In genomic region chr3R:30386759-30387437, dm6 we compare ENCODE assay signal across 4 fruit fly cellular contexts.
TF ChIP-seq lines count a peak whose summit lies in the region.

No protein-coding gene starts in this region.

TF ChIP-seq in whole organism, adult, 20 proteins besides CTCF, POLR2A, EP300 and RAD21 (continued from another document):
- TF ChIP-seq CG5204 (GFP tag; optimal IDR thresholded peaks at IDR 0.05; lab: Kevin White, UChicago) = no peak
- TF ChIP-seq CG7045 (GFP tag; optimal IDR thresholded peaks at IDR 0.05; lab: Kevin White, UChicago) = no peak

TF ChIP-seq in whole organism, embryonic, 481 proteins besides CTCF, POLR2A, EP300 and RAD21 (continued from another document and continues in another):
- TF ChIP-seq CG15514 (GFP tag; optimal IDR thresholded peaks at IDR 0.05; lab: Kevin White, UChicago) (peak; percentile 15), CG6854 (GFP tag; optimal IDR thresholded peaks at IDR 0.05; lab: Kevin White, UChicago) (peak; percentile 23), CG33557 (GFP tag; optimal IDR thresholded peaks at IDR 0.05; lab: Kevin White, UChicago) (no peak), HmgD (GFP tag; optimal IDR thresholded peaks at IDR 0.05; lab: Kevin White, UChicago) (no peak), Nf-YC (tag; optimal IDR thresholded peaks at IDR 0.05; lab: Kevin White, UChicago) (peak; percentile 12), sd (tag; optimal IDR thresholded peaks at IDR 0.05; lab: Kevin White, UChicago) (peak; percentile 27), Scr (GFP tag; IDR thresholded peaks at IDR 0.05; lab: Robert Waterston, UW; ENCODE audit: partially characterized antibody) (no peak), Pdp1 (GFP tag; optimal IDR thresholded peaks at IDR 0.05; lab: Kevin White, UChicago) (peak in 1 of 2 experiments; percentile 71), gsb-n (tag; optimal IDR thresholded peaks at IDR 0.05; lab: Kevin White, UChicago) (no peak), nerfin-1 (tag; optimal IDR thresholded peaks at IDR 0.05; lab: Kevin White, UChicago) (peak; percentile 52), Fer1 (GFP tag; optimal IDR thresholded peaks at IDR 0.05; lab: Kevin White, UChicago) (peak; percentile 30), vvl (GFP tag; IDR thresholded peaks at IDR 0.05; lab: Robert Waterston, UW) (peak; percentile 87), Dbx (GFP tag; IDR thresholded peaks at IDR 0.05; lab: Robert Waterston, UW) (peak; percentile 39; the same call in 1 of the 3 replicates), Rfx (GFP tag; IDR thresholded peaks at IDR 0.05; lab: Robert Waterston, UW) (peak; percentile 66), Hr78 (GFP tag; optimal IDR thresholded peaks at IDR 0.05; lab: Kevin White, UChicago) (peak in 1 of 2 experiments; percentile 5), aop (GFP tag; IDR thresholded peaks at IDR 0.05; lab: Robert Waterston, UW) (0 out of 2 replicates have a peak, but pooled peaks have one; percentile 28), Blimp-1 (GFP tag; optimal IDR thresholded peaks at IDR 0.05; lab: Kevin White, UChicago) (peak; percentile 89), sna (GFP tag; IDR thresholded peaks at IDR 0.05; lab: Robert Waterston, UW; ENCODE audit: partially characterized antibody) (peak; percentile 40; the same call in 1 of the 2 replicates), oc (tag; optimal IDR thresholded peaks at IDR 0.05; lab: Kevin White, UChicago) (peak; percentile 27), CG34224 (GFP tag; IDR thresholded peaks at IDR 0.05; lab: Robert Waterston, UW; ENCODE audit: partially characterized antibody) (0 out of 3 replicates have a peak, but pooled peaks have one; percentile 24), CG10462 (GFP tag; optimal IDR thresholded peaks at IDR 0.05; lab: Kevin White, UChicago) (peak; percentile 75), CG8924 (tag; optimal IDR thresholded peaks at IDR 0.05; lab: Kevin White, UChicago) (peak; percentile 0), CG31441 (GFP tag; IDR thresholded peaks at IDR 0.05; lab: Robert Waterston, UW) (no peak), Dll (GFP tag; IDR thresholded peaks at IDR 0.05; lab: Robert Waterston, UW; ENCODE audit: partially characterized antibody) (peak; percentile 54; the same call in 1 of the 4 replicates), CG2199 (GFP tag; IDR thresholded peaks at IDR 0.05; lab: Robert Waterston, UW) (peak; percentile 67; the same call in 2 of the 3 replicates), CG8290 (GFP tag; optimal IDR thresholded peaks at IDR 0.05; lab: Kevin White, UChicago) (no peak), CG8290 (tag; optimal IDR thresholded peaks at IDR 0.05; lab: Kevin White, UChicago) (peak in 1 of 2 experiments; percentile 26), hbn (GFP tag; IDR thresholded peaks at IDR 0.05; lab: Robert Waterston, UW; ENCODE audit: partially characterized antibody) (0 out of 2 replicates have a peak, but pooled peaks have one; percentile 29), Med (GFP tag; lab: Kevin White, UChicago) (peak; percentile 61), CG16779 (GFP tag; IDR thresholded peaks at IDR 0.05; lab: Robert Waterston, UW) (no peak), CG15479 (GFP tag; optimal IDR thresholded peaks at IDR 0.05; lab: Kevin White, UChicago) (peak; percentile 82), CG13287 (GFP tag; IDR thresholded peaks at IDR 0.05; lab: Robert Waterston, UW; ENCODE audit: partially characterized antibody) (peak; percentile 20; the same call in 1 of the 2 replicates), mirr (GFP tag; optimal IDR thresholded peaks at IDR 0.05; lab: Kevin White, UChicago) (peak; percentile 13), nom (GFP tag; optimal IDR thresholded peaks at IDR 0.05; lab: Kevin White, UChicago) (peak; percentile 57), CoRest (tag; optimal IDR thresholded peaks at IDR 0.05; lab: Kevin White, UChicago) (peak; percentile 0), Trl (optimal IDR thresholded peaks at IDR 0.05; lab: Kevin White, UChicago) (peak; percentile 88 to 90), Trl (GFP tag; optimal IDR thresholded peaks at IDR 0.05; lab: Kevin White, UChicago) (no peak), Myb (GFP tag; optimal IDR thresholded peaks at IDR 0.05; lab: Kevin White, UChicago) (no peak), dm (GFP tag; optimal IDR thresholded peaks at IDR 0.05; lab: Kevin White, UChicago) (peak; percentile 12)

TF ChIP-seq in whole organism, prepupa, 60 proteins besides CTCF, POLR2A, EP300 and RAD21 (continued from another document):
- TF ChIP-seq Smox (GFP tag; optimal IDR thresholded peaks at IDR 0.05; lab: Kevin White, UChicago) (no peak), cyc (GFP tag; optimal IDR thresholded peaks at IDR 0.05; lab: Kevin White, UChicago) (no peak), eg (GFP tag; IDR thresholded peaks at IDR 0.05; lab: Robert Waterston, UW) (peak; percentile 51; the same call in 1 of the 3 replicates), CG8319 (GFP tag; optimal IDR thresholded peaks at IDR 0.05; lab: Kevin White, UChicago) (no peak), CG6854 (GFP tag; optimal IDR thresholded peaks at IDR 0.05; lab: Kevin White, UChicago) (peak; percentile 18), CG11762 (GFP tag; optimal IDR thresholded peaks at IDR 0.05; lab: Kevin White, UChicago; ENCODE audit: insufficient read depth) (no peak), Hr38 (GFP tag; optimal IDR thresholded peaks at IDR 0.05; lab: Kevin White, UChicago) (no peak), Sox14 (GFP tag; optimal IDR thresholded peaks at IDR 0.05; lab: Kevin White, UChicago) (no peak), CG3919 (GFP tag; optimal IDR thresholded peaks at IDR 0.05; lab: Kevin White, UChicago) (peak; percentile 43), CG34406 (GFP tag; optimal IDR thresholded peaks at IDR 0.05; lab: Kevin White, UChicago) (no peak), achi (GFP tag; optimal IDR thresholded peaks at IDR 0.05; lab: Kevin White, UChicago) (no peak), Eip78C (GFP tag; lab: Kevin White, UChicago) (peak; percentile 77), dac (GFP tag; optimal IDR thresholded peaks at IDR 0.05; lab: Kevin White, UChicago) (no peak), topi (GFP tag; optimal IDR thresholded peaks at IDR 0.05; lab: Kevin White, UChicago) (peak; percentile 30), CG32006 (GFP tag; optimal IDR thresholded peaks at IDR 0.05; lab: Kevin White, UChicago) (no peak), fd59A (GFP tag; optimal IDR thresholded peaks at IDR 0.05; lab: Kevin White, UChicago) (no peak), CG6276 (GFP tag; optimal IDR thresholded peaks at IDR 0.05; lab: Kevin White, UChicago) (peak; percentile 0), Hr39 (GFP tag; optimal IDR thresholded peaks at IDR 0.05; lab: Kevin White, UChicago) (no peak), pdm3 (GFP tag; optimal IDR thresholded peaks at IDR 0.05; lab: Kevin White, UChicago) (peak; percentile 2), CG8632 (GFP tag; optimal IDR thresholded peaks at IDR 0.05; lab: Kevin White, UChicago) (no peak), Hr4 (GFP tag; optimal IDR thresholded peaks at IDR 0.05; lab: Kevin White, UChicago) (peak; percentile 3), CG7368 (GFP tag; optimal IDR thresholded peaks at IDR 0.05; lab: Kevin White, UChicago) (no peak), spab (GFP tag; optimal IDR thresholded peaks at IDR 0.05; lab: Kevin White, UChicago) (no peak), Ets21C (GFP tag; optimal IDR thresholded peaks at IDR 0.05; lab: Kevin White, UChicago) (no peak), CG1621 (tag; optimal IDR thresholded peaks at IDR 0.05; lab: Kevin White, UChicago) (no peak), esn (GFP tag; optimal IDR thresholded peaks at IDR 0.05; lab: Kevin White, UChicago) (no peak), CG6792 (GFP tag; optimal IDR thresholded peaks at IDR 0.05; lab: Kevin White, UChicago) (no peak), ss (GFP tag; optimal IDR thresholded peaks at IDR 0.05; lab: Kevin White, UChicago) (peak; percentile 28 to 52), Ets96B (tag; optimal IDR thresholded peaks at IDR 0.05; lab: Kevin White, UChicago) (no peak), Gug (GFP tag; IDR thresholded peaks at IDR 0.05; lab: Robert Waterston, UW) (no peak), Lpt (GFP tag; optimal IDR thresholded peaks at IDR 0.05; lab: Kevin White, UChicago) (no peak), dsx (GFP tag; optimal IDR thresholded peaks at IDR 0.05; lab: Kevin White, UChicago; ENCODE audit: poor library complexity, severe bottlenecking) (peak; percentile 46), Sox15 (GFP tag; optimal IDR thresholded peaks at IDR 0.05; lab: Kevin White, UChicago) (no peak), CG9139 (GFP tag; optimal IDR thresholded peaks at IDR 0.05; lab: Kevin White, UChicago) (peak; percentile 7), Blimp-1 (GFP tag; optimal IDR thresholded peaks at IDR 0.05; lab: Kevin White, UChicago) (peak; percentile 91), OdsH (GFP tag; optimal IDR thresholded peaks at IDR 0.05; lab: Kevin White, UChicago) (no peak), Sox102F (GFP tag; optimal IDR thresholded peaks at IDR 0.05; lab: Kevin White, UChicago) (peak; percentile 58), fkh (GFP tag; optimal IDR thresholded peaks at IDR 0.05; lab: Kevin White, UChicago) (peak; percentile 14), acj6 (GFP tag; optimal IDR thresholded peaks at IDR 0.05; lab: Kevin White, UChicago) (no peak), Eip75B (GFP tag; optimal IDR thresholded peaks at IDR 0.05; lab: Kevin White, UChicago) (no peak)

TF ChIP-seq in whole organism, wandering third instar larva, 38 proteins besides CTCF, POLR2A, EP300 and RAD21 (continued from another document):
- TF ChIP-seq Dif (GFP tag; optimal IDR thresholded peaks at IDR 0.05; lab: Kevin White, UChicago; ENCODE audit: partially characterized antibody) = peak; percentile 98
